Worm (Caenorhabditis elegans) whole organism, L1 larva: Measurements from ENCODE around the gene cyp-44A1.

Experiments used
- C16A3.4 ChIP-seq: fragments of 150-350 bp; optimal IDR thresholded peaks from 2 replicates; lab custom pipeline; 2014; ENCODE audit warnings: missing biosample characterization, missing genetic modification characterization
- C34B4.2 ChIP-seq: sonication (generic microtip); optimal IDR thresholded peaks from 2 replicates; lab custom pipeline; 2017; ENCODE audit warnings: mild to moderate bottlenecking, missing genetic modification characterization, missing compliant biosample characterization
- Y116A8C.19 ChIP-seq: sonication (generic microtip); optimal IDR thresholded peaks from 2 replicates; lab custom pipeline; 2016; ENCODE audit warnings: missing compliant biosample characterization, missing genetic modification characterization, borderline replicate concordance
- aha-1 ChIP-seq: fragments of 150-350 bp; optimal IDR thresholded peaks from 2 replicates; lab custom pipeline; 2014; ENCODE audit warnings: missing biosample characterization, missing genetic modification characterization
- alr-1 ChIP-seq: fragments of 200-800 bp; sonication (Bioruptor generic); optimal IDR thresholded peaks from 2 replicates; lab custom pipeline; 2018; ENCODE audit warnings: borderline replicate concordance, mild to moderate bottlenecking, missing genetic modification characterization, missing compliant biosample characterization
- aly-2 ChIP-seq: fragments of 150-350 bp; optimal IDR thresholded peaks from 2 replicates; lab custom pipeline; 2014; ENCODE audit warnings: missing biosample characterization, missing genetic modification characterization
- blmp-1 ChIP-seq: fragments of 150-350 bp; optimal IDR thresholded peaks from 2 replicates; lab custom pipeline; 2014; ENCODE audit warnings: missing biosample characterization, missing genetic modification characterization
- ceh-8 ChIP-seq: fragments of 200-800 bp; sonication (Bioruptor generic); optimal IDR thresholded peaks from 2 replicates; lab custom pipeline; 2018; ENCODE audit warnings: mild to moderate bottlenecking, missing genetic modification characterization, moderate library complexity, missing compliant biosample characterization
- ceh-82 ChIP-seq, 3 experiments: fragments of 150-350 bp in 1 of 3; sonication (generic microtip) in 2 of 3; optimal IDR thresholded peaks; 2 replicates each; lab custom pipeline; 2014 to 2017; ENCODE audit warnings: missing biosample characterization in 3 of 3, missing genetic modification characterization in 3 of 3
- ceh-88 ChIP-seq: fragments of 200-800 bp; sonication (Bioruptor generic); IDR thresholded peaks from 2 replicates; pipeline ENCODE4 v1.3.6; 2022; ENCODE audit warnings: missing genetic modification characterization, missing compliant biosample characterization
- ceh-90 ChIP-seq: sonication (generic microtip); optimal IDR thresholded peaks from 2 replicates; lab custom pipeline; 2016; ENCODE audit warnings: missing genetic modification characterization, missing compliant biosample characterization
- dpl-1 ChIP-seq, 3 experiments: fragments of 150-350 bp in 2 of 3; sonication (generic microtip) in 1 of 3; optimal IDR thresholded peaks; 2 replicates each; lab custom pipeline; 2014 to 2017; ENCODE audit warnings: missing biosample characterization in 3 of 3, missing genetic modification characterization in 3 of 3, missing genetic modification reagents in 3 of 3
- egl-13 ChIP-seq: sonication (generic microtip); optimal IDR thresholded peaks from 2 replicates; lab custom pipeline; 2016; ENCODE audit warnings: missing genotype, missing genetic modification reagents, missing genetic modification characterization, missing compliant biosample characterization
- elt-2 ChIP-seq: sonication (generic microtip); optimal IDR thresholded peaks from 2 replicates; lab custom pipeline; 2016; ENCODE audit warnings: missing genetic modification characterization, mild to moderate bottlenecking, inconsistent platforms, missing compliant biosample characterization, missing genetic modification reagents
- elt-3 ChIP-seq, 6 experiments: fragments of 150-350 bp in 1 of 6; sonication (generic microtip); optimal IDR thresholded peaks; 2 replicates each; lab custom pipeline; 2017 to 2018; ENCODE audit warnings: missing biosample characterization in 6 of 6, missing genetic modification characterization in 6 of 6, inconsistent platforms in 1 of 6
- fkh-10 ChIP-seq: sonication (generic microtip); optimal IDR thresholded peaks from 2 replicates; lab custom pipeline; 2017; ENCODE audit warnings: missing biosample characterization, missing genetic modification reagents, missing genetic modification characterization
- fkh-4 ChIP-seq: sonication (generic microtip); optimal IDR thresholded peaks from 2 replicates; lab custom pipeline; 2016; ENCODE audit warnings: missing compliant biosample characterization, missing genetic modification characterization, borderline replicate concordance
- fos-1 ChIP-seq: fragments of 150-350 bp; optimal IDR thresholded peaks from 2 replicates; lab custom pipeline; 2014; ENCODE audit warnings: missing biosample characterization, missing genetic modification characterization
- hlh-17 ChIP-seq: fragments of 200-800 bp; sonication (Bioruptor generic); optimal IDR thresholded peaks from 2 replicates; lab custom pipeline; 2018; ENCODE audit warnings: missing genetic modification characterization, mild to moderate bottlenecking, missing compliant biosample characterization, moderate library complexity, borderline replicate concordance
- hpl-2 ChIP-seq: fragments of 150-350 bp; optimal IDR thresholded peaks from 2 replicates; lab custom pipeline; 2014; ENCODE audit warnings: missing biosample characterization, missing genetic modification reagents, missing genetic modification characterization
- irx-1 ChIP-seq: sonication (generic microtip); optimal IDR thresholded peaks from 2 replicates; lab custom pipeline; 2016; ENCODE audit warnings: missing genetic modification characterization, missing compliant biosample characterization
- isw-1 ChIP-seq: fragments of 200-800 bp; sonication (Bioruptor generic); IDR thresholded peaks from 2 replicates; pipeline ENCODE4 v1.3.6; 2022; ENCODE audit warnings: missing genetic modification characterization, missing compliant biosample characterization
- lin-13 ChIP-seq: fragments of 150-350 bp; optimal IDR thresholded peaks from 2 replicates; lab custom pipeline; 2014; ENCODE audit warnings: missing biosample characterization, missing genetic modification reagents, missing genetic modification characterization
- lin-14 ChIP-seq: fragments of 200-800 bp; sonication (Bioruptor generic); optimal IDR thresholded peaks from 2 replicates; lab custom pipeline; 2018; ENCODE audit warnings: mild to moderate bottlenecking, missing genetic modification characterization, moderate library complexity, missing compliant biosample characterization
- lin-15B ChIP-seq: fragments of 150-350 bp; sonication (generic microtip); optimal IDR thresholded peaks from 3 replicates; lab custom pipeline; 2014; ENCODE audit warnings: missing biosample characterization, missing genetic modification characterization
- lin-35 ChIP-seq, 2 experiments: fragments of 150-350 bp; optimal IDR thresholded peaks; 2 replicates each; lab custom pipeline; 2014; ENCODE audit warnings: missing biosample characterization in 2 of 2, missing genetic modification characterization in 2 of 2, missing genetic modification reagents in 2 of 2
- lin-39 ChIP-seq: fragments of 150-350 bp; optimal IDR thresholded peaks from 2 replicates; lab custom pipeline; 2014; ENCODE audit warnings: missing biosample characterization, missing genetic modification reagents, missing genetic modification characterization
- mab-9 ChIP-seq: fragments of 200-800 bp; sonication (Bioruptor generic); IDR thresholded peaks from 2 replicates; pipeline ENCODE4 v1.3.6; 2022; ENCODE audit warnings: missing genetic modification reagents, missing genetic modification characterization, missing compliant biosample characterization
- mdl-1 ChIP-seq, 2 experiments: fragments of 150-350 bp; optimal IDR thresholded peaks; 2 replicates each; lab custom pipeline; 2014 to 2017; ENCODE audit warnings: missing biosample characterization in 2 of 2, missing genetic modification characterization in 2 of 2, inconsistent platforms in 1 of 2
- mef-2 ChIP-seq: fragments of 150-350 bp; optimal IDR thresholded peaks from 2 replicates; lab custom pipeline; 2014; ENCODE audit warnings: missing biosample characterization, missing genetic modification characterization
- mep-1 ChIP-seq: fragments of 150-350 bp; optimal IDR thresholded peaks from 2 replicates; lab custom pipeline; 2014; ENCODE audit warnings: missing biosample characterization, missing genetic modification characterization
- nhr-11 ChIP-seq: fragments of 150-350 bp; optimal IDR thresholded peaks from 2 replicates; lab custom pipeline; 2014; ENCODE audit warnings: missing biosample characterization, missing genetic modification characterization
- nhr-12 ChIP-seq: sonication (generic microtip); optimal IDR thresholded peaks from 2 replicates; lab custom pipeline; 2017; ENCODE audit warnings: missing biosample characterization, missing genetic modification characterization
- nhr-20 ChIP-seq: sonication (generic microtip); optimal IDR thresholded peaks from 2 replicates; lab custom pipeline; 2016; ENCODE audit warnings: mild to moderate bottlenecking, missing genetic modification characterization, missing compliant biosample characterization
- nhr-237 ChIP-seq: fragments of 150-350 bp; optimal IDR thresholded peaks from 2 replicates; lab custom pipeline; 2014; ENCODE audit warnings: missing biosample characterization, missing genetic modification characterization
- nhr-84 ChIP-seq: sonication (generic microtip); optimal IDR thresholded peaks from 2 replicates; lab custom pipeline; 2017; ENCODE audit warnings: missing biosample characterization, missing genetic modification characterization
- nhr-90 ChIP-seq: sonication (generic microtip); optimal IDR thresholded peaks from 2 replicates; lab custom pipeline; 2016; ENCODE audit warnings: mild to moderate bottlenecking, missing genetic modification characterization, missing compliant biosample characterization; ENCODE audit not compliant: poor library complexity
- pag-3 ChIP-seq: sonication (generic microtip); optimal IDR thresholded peaks from 2 replicates; lab custom pipeline; 2017; ENCODE audit warnings: missing genetic modification characterization, mild to moderate bottlenecking, missing compliant biosample characterization, antibody characterized with exemption, borderline replicate concordance; ENCODE audit not compliant: insufficient read depth
- pax-3 ChIP-seq: fragments of 200-800 bp; sonication (Bioruptor generic); optimal IDR thresholded peaks from 2 replicates; lab custom pipeline; 2018; ENCODE audit warnings: mild to moderate bottlenecking, missing genetic modification characterization, moderate library complexity, missing compliant biosample characterization
- sptf-1 ChIP-seq: fragments of 150-350 bp; optimal IDR thresholded peaks from 2 replicates; lab custom pipeline; 2014; ENCODE audit warnings: missing biosample characterization, missing genetic modification characterization
- sup-37 ChIP-seq: fragments of 200-800 bp; sonication (Bioruptor generic); optimal IDR thresholded peaks from 2 replicates; lab custom pipeline; 2018; ENCODE audit warnings: mild to moderate bottlenecking, missing genetic modification characterization, missing compliant biosample characterization
- swsn-7 ChIP-seq: sonication (generic microtip); optimal IDR thresholded peaks from 2 replicates; lab custom pipeline; 2016; ENCODE audit warnings: missing genetic modification characterization, missing compliant biosample characterization
- tbx-2 ChIP-seq: sonication (generic microtip); optimal IDR thresholded peaks from 2 replicates; lab custom pipeline; 2016; ENCODE audit warnings: missing genetic modification characterization, missing compliant biosample characterization
- tlp-1 ChIP-seq: fragments of 150-350 bp; optimal IDR thresholded peaks from 2 replicates; lab custom pipeline; 2014; ENCODE audit warnings: missing biosample characterization, missing genetic modification characterization
- unc-62 ChIP-seq: fragments of 150-350 bp; optimal IDR thresholded peaks from 2 replicates; lab custom pipeline; 2014; ENCODE audit warnings: missing biosample characterization, missing genetic modification reagents, missing genetic modification characterization
- unc-86 ChIP-seq: sonication (generic microtip); optimal IDR thresholded peaks from 2 replicates; lab custom pipeline; 2016; ENCODE audit warnings: missing genetic modification characterization, missing compliant biosample characterization
- unc-98 ChIP-seq: fragments of 200-800 bp; sonication (Bioruptor generic); IDR thresholded peaks from 2 replicates; pipeline ENCODE4 v1.3.6; 2022; ENCODE audit warnings: missing genetic modification characterization, missing compliant biosample characterization
- vab-15 ChIP-seq: sonication (generic microtip); optimal IDR thresholded peaks from 2 replicates; lab custom pipeline; 2017; ENCODE audit warnings: missing genotype, mild to moderate bottlenecking, missing genetic modification characterization, missing compliant biosample characterization
- xbp-1 ChIP-seq: sonication (generic microtip); optimal IDR thresholded peaks from 2 replicates; lab custom pipeline; 2016; ENCODE audit warnings: missing genetic modification characterization, missing compliant biosample characterization
- ztf-11 ChIP-seq, 2 experiments: sonication (generic microtip); optimal IDR thresholded peaks; 2 replicates each; lab custom pipeline; 2016 to 2017; ENCODE audit warnings: missing genetic modification characterization in 2 of 2, missing biosample characterization in 1 of 2, missing compliant biosample characterization in 1 of 2
- ztf-4 ChIP-seq: fragments of 150-350 bp; optimal IDR thresholded peaks from 2 replicates; lab custom pipeline; 2014; ENCODE audit warnings: missing biosample characterization, missing genetic modification characterization

The cyp-44A1 gene

DNA sequence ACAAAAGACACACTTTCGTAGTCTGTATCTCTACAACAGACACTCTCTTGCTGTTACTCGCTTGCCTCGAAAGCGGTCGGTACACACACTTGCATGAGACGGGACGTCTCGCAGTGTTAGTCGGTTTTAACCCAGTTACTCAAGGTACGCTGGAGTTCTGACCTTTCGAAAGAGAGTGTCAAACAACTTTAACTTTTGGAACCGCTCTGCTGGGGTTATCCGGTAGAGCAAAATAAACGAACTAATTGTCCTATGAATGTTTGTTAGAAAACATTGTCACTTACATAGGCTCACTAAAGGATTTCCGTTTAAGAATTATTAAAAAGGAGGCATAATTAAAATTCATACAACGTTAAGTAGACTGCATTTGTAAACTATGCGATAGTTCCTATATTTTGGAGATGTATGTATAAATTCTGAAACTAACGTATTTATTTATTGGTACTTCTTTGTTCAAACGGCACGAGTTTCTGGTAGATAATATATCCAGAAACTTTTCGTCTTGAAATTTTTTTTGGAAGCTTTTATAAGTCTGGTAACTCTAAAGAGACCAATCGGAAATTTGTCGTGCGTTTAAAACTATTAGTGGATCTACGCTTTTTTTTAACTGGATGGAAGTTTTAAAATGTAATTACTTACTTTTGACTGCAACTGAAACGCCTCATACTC lies 39.8 kb downstream of the cyp-44A1 start:
- TF ChIP-seq unc-98 (peak; percentile 79), lin-15B (tag; lab: Kevin White, UChicago) (peak; percentile 60), xbp-1 (tag; lab: Kevin White, UChicago) (peak; percentile 98), aly-2 (tag; lab: Kevin White, UChicago) (peak; percentile 99), Y116A8C.19 (peak; percentile 69), nhr-90 (peak; percentile 100), pag-3 (tag; lab: Kevin White, UChicago) (peak; percentile 79), tlp-1 (tag; lab: Kevin White, UChicago) (no peak), nhr-11 (peak; percentile 96), lin-39 (tag; lab: Kevin White, UChicago) (peak; percentile 96), elt-3 (tag; optimal IDR thresholded peaks at IDR 0.05; lab: Kevin White, UChicago) (peak; percentile 47 to 98 (median 80)), nhr-20 (tag; lab: Kevin White, UChicago) (peak; percentile 100), unc-62 (GFP tag; lab: Kevin White, UChicago) (peak; percentile 46), ztf-11 (tag; optimal IDR thresholded peaks at IDR 0.05; lab: Kevin White, UChicago) (peak in 1 of 2 experiments; percentile 93), mdl-1 (tag; optimal IDR thresholded peaks at IDR 0.05; lab: Kevin White, UChicago) (peak; percentile 38 to 93), ztf-4 (peak; percentile 99), mab-9 (GFP tag; lab: Robert Waterston, UW) (peak; percentile 98), ceh-88 (GFP tag; lab: Robert Waterston, UW) (peak; percentile 98), blmp-1 (tag; lab: Kevin White, UChicago) (peak; percentile 81), mep-1 (tag; lab: Kevin White, UChicago) (peak; percentile 97), alr-1 (tag; lab: Kevin White, UChicago) (no peak), dpl-1 (GFP tag; optimal IDR thresholded peaks at IDR 0.05; lab: Kevin White, UChicago) (peak; percentile 80 to 85 (median 83)), aha-1 (peak; percentile 62), hpl-2 (peak; percentile 98), sptf-1 (no peak), vab-15 (tag; lab: Kevin White, UChicago) (peak; percentile 87), mef-2 (peak; percentile 93), lin-14 (GFP tag; lab: Kevin White, UChicago) (peak; percentile 99), egl-13 (tag; lab: Kevin White, UChicago) (peak; percentile 98), tbx-2 (tag; lab: Kevin White, UChicago) (peak; percentile 100), irx-1 (peak; percentile 99), unc-86 (peak; percentile 98), hlh-17 (GFP tag; lab: Kevin White, UChicago) (peak; percentile 92), C16A3.4 (tag; lab: Kevin White, UChicago) (peak; percentile 99), elt-2 (tag; lab: Kevin White, UChicago) (peak; percentile 100), nhr-84 (tag; lab: Kevin White, UChicago) (peak; percentile 78), nhr-237 (tag; lab: Kevin White, UChicago) (peak; percentile 91), pax-3 (tag; lab: Kevin White, UChicago) (peak; percentile 98), isw-1 (GFP tag; lab: Robert Waterston, UW) (peak; percentile 98), fos-1 (tag; lab: Kevin White, UChicago) (peak; percentile 97), nhr-12 (tag; lab: Kevin White, UChicago) (peak; percentile 68), lin-13 (GFP tag; lab: Kevin White, UChicago) (peak; percentile 96), swsn-7 (tag; lab: Kevin White, UChicago) (peak; percentile 100), ceh-90 (tag; lab: Kevin White, UChicago) (peak; percentile 71), ceh-8 (GFP tag; lab: Kevin White, UChicago) (peak; percentile 98), lin-35 (GFP tag; optimal IDR thresholded peaks at IDR 0.05; lab: Kevin White, UChicago) (peak; percentile 86 to 94), ceh-82 (tag; optimal IDR thresholded peaks at IDR 0.05; lab: Kevin White, UChicago) (peak; percentile 96 to 97 (median 97)), sup-37 (GFP tag; lab: Kevin White, UChicago) (peak; percentile 98), C34B4.2 (tag; lab: Kevin White, UChicago) (peak; percentile 67), fkh-4 (peak; percentile 86), fkh-10 (GFP tag; lab: Kevin White, UChicago) (peak; percentile 99)
